Worm (Caenorhabditis elegans): Measurements from ENCODE around the gene F46G11.6.

DNA sequence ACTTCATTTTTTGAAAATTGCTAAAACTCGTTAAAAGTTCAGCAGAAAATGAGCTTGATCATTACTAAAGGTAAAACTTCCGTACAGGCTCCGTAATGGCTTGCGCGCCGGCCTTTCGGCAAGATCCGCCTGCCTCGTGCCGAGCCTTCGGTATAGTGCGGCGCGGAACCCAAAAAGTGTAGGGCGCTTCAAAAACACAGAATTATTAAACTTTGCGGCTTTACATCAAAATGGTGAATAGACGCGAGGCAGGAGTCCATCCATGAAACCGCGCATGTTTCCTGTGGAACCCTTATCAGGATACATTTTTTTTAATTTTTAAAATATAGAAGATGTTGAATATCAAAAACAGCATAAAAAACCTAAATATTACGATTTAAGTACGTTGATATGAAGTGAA is 33.2 kb upstream of the F46G11.6 start:
- TF ChIP-seq Y53G8AR.9 (GFP tag; conservative IDR thresholded peaks at IDR 0.05) (no peak), snpc-4 (GFP tag; optimal IDR thresholded peaks at IDR 0.05) (peak; percentile 73), snpc-4 (tag; optimal IDR thresholded peaks at IDR 0.05) (peak in 3 of 4 experiments; percentile 23 to 92 (median 91)), lin-54 (GFP tag; optimal IDR thresholded peaks at IDR 0.05) (no peak), tbx-9 (tag; optimal IDR thresholded peaks at IDR 0.05; ENCODE audit: borderline replicate concordance) (no peak), efl-1 (GFP tag; optimal IDR thresholded peaks at IDR 0.05) (no peak)
